In genomic region chrX:5165037-5165436, ce11 we compare ENCODE assay signal across 1 worm cellular context.
A peak's percentile ranks its signal among the peaks of the same experiment; 100 is the strongest.
TF ChIP-seq lines count a peak whose summit lies in the region.

Gene mans-3, plus strand, starts transcription at chrX:5165395.

TF ChIP-seq in whole organism, L4 larva, 104 proteins besides CTCF, POLR2A, EP300 and RAD21 (continued from another document):
- no peak for TF ChIP-seq ceh-82 (tag; optimal IDR thresholded peaks at IDR 0.05; lab: Kevin White, UChicago)
- TF ChIP-seq daf-16 (GFP tag; optimal IDR thresholded peaks at IDR 0.05; lab: Kevin White, UChicago): peak; percentile 51 to 72
- TF ChIP-seq daf-16 (tag; optimal IDR thresholded peaks at IDR 0.05; lab: Kevin White, UChicago): peak; percentile 70
- TF ChIP-seq lsy-2 (tag; optimal IDR thresholded peaks at IDR 0.05; lab: Kevin White, UChicago): peak; percentile 49 to 94
- no peak for TF ChIP-seq T26A8.4 (GFP tag; IDR thresholded peaks at IDR 0.05; lab: Robert Waterston, UW)
- no peak for TF ChIP-seq mes-2 (tag; optimal IDR thresholded peaks at IDR 0.05; lab: Kevin White, UChicago; ENCODE audit: poor library complexity, severe bottlenecking)
- TF ChIP-seq zfp-2 (tag; optimal IDR thresholded peaks at IDR 0.05; lab: Kevin White, UChicago): peak; percentile 17
- no peak for TF ChIP-seq Y5F2A.4 (GFP tag; optimal IDR thresholded peaks at IDR 0.05; lab: Kevin White, UChicago)
- TF ChIP-seq arid-1 (GFP tag; conservative IDR thresholded peaks at IDR 0.05; lab: Robert Waterston, UW): no peak
- TF ChIP-seq mdl-1 (tag; optimal IDR thresholded peaks at IDR 0.05; lab: Kevin White, UChicago): peak; percentile 92 to 100
- TF ChIP-seq snpc-1.2 (GFP tag; IDR thresholded peaks at IDR 0.05; lab: Robert Waterston, UW): no peak
- TF ChIP-seq fkh-10 (GFP tag; optimal IDR thresholded peaks at IDR 0.05; lab: Kevin White, UChicago): peak; percentile 90
- peak; percentile 89 for TF ChIP-seq pha-4 (GFP tag; IDR thresholded peaks at IDR 0.05; lab: Robert Waterston, UW)
- peak; percentile 40 for TF ChIP-seq pha-4 (tag; optimal IDR thresholded peaks at IDR 0.05; lab: Kevin White, UChicago)
- TF ChIP-seq hlh-30 (tag; optimal IDR thresholded peaks at IDR 0.05; lab: Kevin White, UChicago; ENCODE audit: insufficient read depth): peak; percentile 96
- TF ChIP-seq pqm-1 (tag; optimal IDR thresholded peaks at IDR 0.05; lab: Kevin White, UChicago): peak; percentile 37
- peak; percentile 94 for TF ChIP-seq nhr-6 (tag; optimal IDR thresholded peaks at IDR 0.05; lab: Kevin White, UChicago)
- peak; percentile 98 for TF ChIP-seq mep-1 (tag; optimal IDR thresholded peaks at IDR 0.05; lab: Kevin White, UChicago)
- peak; percentile 38; the same call in 1 of the 2 replicates for TF ChIP-seq nhr-41 (GFP tag; IDR thresholded peaks at IDR 0.05; lab: Robert Waterston, UW)
- peak; percentile 44 for TF ChIP-seq cey-2 (tag; optimal IDR thresholded peaks at IDR 0.05; lab: Kevin White, UChicago; ENCODE audit: borderline replicate concordance, insufficient read depth)
- no peak for TF ChIP-seq ceh-62 (tag; optimal IDR thresholded peaks at IDR 0.05; lab: Kevin White, UChicago)
- TF ChIP-seq nhr-237 (tag; optimal IDR thresholded peaks at IDR 0.05; lab: Kevin White, UChicago): no peak
- peak; percentile 39 to 82 for TF ChIP-seq hif-1 (tag; optimal IDR thresholded peaks at IDR 0.05; lab: Kevin White, UChicago)
- TF ChIP-seq madf-9 (GFP tag; conservative IDR thresholded peaks at IDR 0.05; lab: Robert Waterston, UW): peak; percentile 68; the same call in 1 of the 2 replicates
- TF ChIP-seq ceh-28 (tag; optimal IDR thresholded peaks at IDR 0.05; lab: Kevin White, UChicago): no peak
- TF ChIP-seq fos-1 (tag; optimal IDR thresholded peaks at IDR 0.05; lab: Kevin White, UChicago): no peak
TF ChIP-seq in whole organism, L4 larva: peak in this region for 49.
